Fruit fly (Drosophila melanogaster): Measurements from ENCODE around the gene CG6071.

The CG6071 gene

dm6 chr3L:11623245-11623883 is 22.5 kb downstream of the CG6071 start (continued):
- TF ChIP-seq CG15269 (tag; optimal IDR thresholded peaks at IDR 0.05) (no peak), gem (tag; optimal IDR thresholded peaks at IDR 0.05) (no peak), phol (tag; optimal IDR thresholded peaks at IDR 0.05) (no peak), Sox100B (GFP tag; optimal IDR thresholded peaks at IDR 0.05) (no peak), CG12659 (GFP tag; optimal IDR thresholded peaks at IDR 0.05) (no peak), CG8924 (tag; optimal IDR thresholded peaks at IDR 0.05) (no peak), CG2120 (GFP tag; optimal IDR thresholded peaks at IDR 0.05) (no peak), Hr51 (GFP tag; optimal IDR thresholded peaks at IDR 0.05) (no peak), CG5245 (GFP tag; optimal IDR thresholded peaks at IDR 0.05) (no peak), sens-2 (GFP tag; IDR thresholded peaks at IDR 0.05) (no peak), CG14441 (GFP tag; IDR thresholded peaks at IDR 0.05) (0 out of 2 replicates have a peak, but pooled peaks have one; percentile 5), HLHmδ (GFP tag; optimal IDR thresholded peaks at IDR 0.05) (no peak), da (GFP tag; optimal IDR thresholded peaks at IDR 0.05) (no peak), dan (GFP tag; IDR thresholded peaks at IDR 0.05) (no peak), ap (GFP tag; IDR thresholded peaks at IDR 0.05) (no peak), CG3838 (GFP tag; optimal IDR thresholded peaks at IDR 0.05) (no peak), CG6683 (GFP tag; optimal IDR thresholded peaks at IDR 0.05) (no peak), nerfin-1 (tag; optimal IDR thresholded peaks at IDR 0.05) (no peak), CG3847 (GFP tag; IDR thresholded peaks at IDR 0.05) (no peak), Hr78 (GFP tag; optimal IDR thresholded peaks at IDR 0.05) (no peak), HLH3B (GFP tag; IDR thresholded peaks at IDR 0.05) (no peak), run (tag; optimal IDR thresholded peaks at IDR 0.05) (no peak), slou (GFP tag; optimal IDR thresholded peaks at IDR 0.05) (no peak), chn (GFP tag; optimal IDR thresholded peaks at IDR 0.05) (no peak), CG1832 (GFP tag; optimal IDR thresholded peaks at IDR 0.05) (no peak), ac (GFP tag; optimal IDR thresholded peaks at IDR 0.05) (no peak), CG8388 (GFP tag; optimal IDR thresholded peaks at IDR 0.05) (no peak), CG16863 (GFP tag; optimal IDR thresholded peaks at IDR 0.05) (no peak), HmgZ (tag; optimal IDR thresholded peaks at IDR 0.05) (peak; percentile 20), CG13287 (GFP tag; IDR thresholded peaks at IDR 0.05; ENCODE audit: partially characterized antibody) (peak; percentile 59), CG12744 (GFP tag; optimal IDR thresholded peaks at IDR 0.05) (no peak), onecut (GFP tag; IDR thresholded peaks at IDR 0.05) (no peak), Lpt (GFP tag; optimal IDR thresholded peaks at IDR 0.05) (no peak), Trl (optimal IDR thresholded peaks at IDR 0.05) (no peak), Trl (GFP tag; optimal IDR thresholded peaks at IDR 0.05) (no peak), Elba2 (GFP tag; optimal IDR thresholded peaks at IDR 0.05) (no peak), pfk (GFP tag; optimal IDR thresholded peaks at IDR 0.05) (no peak), CG11504 (tag; optimal IDR thresholded peaks at IDR 0.05) (no peak), ro (GFP tag; IDR thresholded peaks at IDR 0.05) (no peak), CG9727 (GFP tag; optimal IDR thresholded peaks at IDR 0.05) (no peak), CG6175 (GFP tag; IDR thresholded peaks at IDR 0.05) (no peak), CG30020 (tag; optimal IDR thresholded peaks at IDR 0.05) (no peak), CG18764 (GFP tag; optimal IDR thresholded peaks at IDR 0.05) (no peak), wdn (GFP tag; IDR thresholded peaks at IDR 0.05) (no peak), Antp (GFP tag; optimal IDR thresholded peaks at IDR 0.05) (no peak), BEAF-32 (GFP tag; optimal IDR thresholded peaks at IDR 0.05) (peak; percentile 17), trh (GFP tag; optimal IDR thresholded peaks at IDR 0.05) (no peak), CG9215 (GFP tag; IDR thresholded peaks at IDR 0.05) (no peak), fd96Cb (tag; optimal IDR thresholded peaks at IDR 0.05) (no peak), CG3726 (GFP tag; IDR thresholded peaks at IDR 0.05) (no peak), tll (GFP tag; optimal IDR thresholded peaks at IDR 0.05) (no peak)
